Worm (Caenorhabditis elegans) whole organism, L4 larva: ENCODE data around the gene sre-56.
A peak's percentile ranks its signal among the peaks of the same experiment; 100 is the strongest.

ENCODE experiments used
- D1046.2 ChIP-seq: fragments of 200-800 bp; sonication (Bioruptor generic); IDR thresholded peaks from 2 replicates; pipeline ENCODE4 v1.3.6; 2022; ENCODE audit warnings: missing genetic modification characterization, missing compliant biosample characterization
- F37D6.2 ChIP-seq: sonication (generic microtip); optimal IDR thresholded peaks from 2 replicates; lab custom pipeline; 2016; ENCODE audit warnings: mild to moderate bottlenecking, missing genetic modification characterization, missing compliant biosample characterization
- T20F7.1 ChIP-seq: fragments of 200-800 bp; sonication (Bioruptor generic); optimal IDR thresholded peaks from 2 replicates; lab custom pipeline; 2018; ENCODE audit warnings: mild to moderate bottlenecking, missing genetic modification characterization, missing compliant biosample characterization
- Y48G9A.11 ChIP-seq: fragments of 200-800 bp; sonication (Bioruptor generic); IDR thresholded peaks from 2 replicates; pipeline ENCODE4 v1.3.6; 2022; ENCODE audit warnings: missing genetic modification reagents, missing genetic modification characterization, missing compliant biosample characterization
- aha-1 ChIP-seq: fragments of 150-350 bp; peaks from one replicate; lab custom pipeline; 2014; ENCODE audit warnings: missing biosample characterization, missing genetic modification characterization
- aly-2 ChIP-seq: sonication (generic microtip); optimal IDR thresholded peaks from 2 replicates; lab custom pipeline; 2018; ENCODE audit warnings: missing biosample characterization, missing genetic modification characterization
- ceh-20 ChIP-seq: fragments of 200-800 bp; sonication (Bioruptor generic); IDR thresholded peaks from 2 replicates; pipeline ENCODE4 v1.3.6; 2022; ENCODE audit warnings: missing genetic modification reagents, missing genetic modification characterization, missing compliant biosample characterization
- ceh-32 ChIP-seq: sonication (generic microtip); optimal IDR thresholded peaks from 2 replicates; lab custom pipeline; 2016; ENCODE audit warnings: mild to moderate bottlenecking, missing genetic modification characterization, missing compliant biosample characterization; ENCODE audit not compliant: poor library complexity
- ceh-62 ChIP-seq: sonication (generic microtip); optimal IDR thresholded peaks from 2 replicates; lab custom pipeline; 2017; ENCODE audit warnings: missing biosample characterization, missing genetic modification characterization
- ctbp-1 ChIP-seq: fragments of 200-800 bp; sonication (Bioruptor generic); IDR thresholded peaks from 2 replicates; pipeline ENCODE4 v1.3.6; 2022; ENCODE audit warnings: missing genetic modification reagents, missing genetic modification characterization, missing compliant biosample characterization
- daf-8 ChIP-seq: fragments of 200-800 bp; sonication (Bioruptor generic); IDR thresholded peaks from 2 replicates; pipeline ENCODE4 v1.3.6; 2022; ENCODE audit warnings: missing genetic modification characterization, missing compliant biosample characterization
- egl-43 ChIP-seq: fragments of 200-800 bp; sonication (Bioruptor generic); IDR thresholded peaks from 2 replicates; pipeline ENCODE4 v1.3.6; 2022; ENCODE audit warnings: missing genetic modification reagents, missing genetic modification characterization, missing compliant biosample characterization
- hif-1 ChIP-seq, 2 experiments: sonication (generic microtip); optimal IDR thresholded peaks; 2 replicates each; lab custom pipeline; 2016 to 2017; ENCODE audit warnings: missing compliant biosample characterization in 2 of 2, missing genetic modification characterization in 2 of 2, missing genetic modification reagents in 2 of 2, missing genotype in 2 of 2, mild to moderate bottlenecking in 1 of 2
- hlh-11 ChIP-seq: fragments of 200-800 bp; sonication (Bioruptor generic); optimal IDR thresholded peaks from 2 replicates; lab custom pipeline; 2018; ENCODE audit warnings: mild to moderate bottlenecking, missing genetic modification characterization, missing compliant biosample characterization
- jun-1 ChIP-seq: fragments of 150-350 bp; optimal IDR thresholded peaks from 2 replicates; lab custom pipeline; 2014; ENCODE audit warnings: missing biosample characterization, missing genetic modification reagents, missing genetic modification characterization
- lin-1 ChIP-seq: fragments of 200-800 bp; sonication (Bioruptor generic); IDR thresholded peaks from 2 replicates; pipeline ENCODE4 v1.3.6; 2022; ENCODE audit warnings: missing genetic modification reagents, missing genetic modification characterization, missing compliant biosample characterization
- lin-13 ChIP-seq: fragments of 150-350 bp; optimal IDR thresholded peaks from 2 replicates; lab custom pipeline; 2014; ENCODE audit warnings: missing biosample characterization, missing genetic modification reagents, missing genetic modification characterization
- lin-39 ChIP-seq: fragments of 150-350 bp; optimal IDR thresholded peaks from 2 replicates; lab custom pipeline; 2014; ENCODE audit warnings: missing biosample characterization, missing genetic modification reagents, missing genetic modification characterization
- mdl-1 ChIP-seq, 2 experiments: fragments of 150-350 bp in 1 of 2; sonication (generic microtip) in 1 of 2; optimal IDR thresholded peaks; 2 replicates each; lab custom pipeline; 2014 to 2017; ENCODE audit warnings: missing biosample characterization in 2 of 2, missing genetic modification characterization in 2 of 2
- mep-1 ChIP-seq: fragments of 150-350 bp; sonication (generic microtip); optimal IDR thresholded peaks from 3 replicates; lab custom pipeline; 2014; ENCODE audit warnings: missing biosample characterization, missing genetic modification characterization
- nhr-10 ChIP-seq: fragments of 150-350 bp; optimal IDR thresholded peaks from 2 replicates; lab custom pipeline; 2014; ENCODE audit warnings: missing biosample characterization, missing genetic modification characterization
- nhr-11 ChIP-seq: fragments of 150-350 bp; optimal IDR thresholded peaks from 2 replicates; lab custom pipeline; 2014; ENCODE audit warnings: missing biosample characterization, missing genetic modification characterization
- nhr-237 ChIP-seq: sonication (generic microtip); optimal IDR thresholded peaks from 2 replicates; lab custom pipeline; 2017; ENCODE audit warnings: missing biosample characterization, missing genetic modification characterization
- nhr-25 ChIP-seq: sonication (generic microtip); optimal IDR thresholded peaks from 2 replicates; lab custom pipeline; 2017; ENCODE audit warnings: missing genetic modification characterization, mild to moderate bottlenecking, missing compliant biosample characterization, antibody characterized with exemption, moderate library complexity, borderline replicate concordance; ENCODE audit not compliant: insufficient read depth
- nhr-77 ChIP-seq: fragments of 150-350 bp; optimal IDR thresholded peaks from 2 replicates; lab custom pipeline; 2014; ENCODE audit warnings: missing biosample characterization, missing genetic modification characterization
- pha-4 ChIP-seq, 2 experiments: fragments of 150-350 bp in 1 of 2; fragments of 200-800 bp in 1 of 2; sonication (Bioruptor generic) in 1 of 2; IDR thresholded peaks in 1 of 2; optimal IDR thresholded peaks in 1 of 2; 2 replicates each; pipeline versions ENCODE4 v1.3.6 to Lab custom; 2014 to 2022; ENCODE audit warnings: missing genetic modification characterization in 2 of 2, missing genetic modification reagents in 2 of 2, missing biosample characterization in 1 of 2, missing compliant biosample characterization in 1 of 2
- set-16 ChIP-seq: fragments of 200-800 bp; sonication (Bioruptor generic); IDR thresholded peaks from 2 replicates; pipeline ENCODE4 v1.3.6; 2022; ENCODE audit warnings: missing genetic modification reagents, missing genetic modification characterization, missing compliant biosample characterization
- snpc-1.2 ChIP-seq: fragments of 200-800 bp; sonication (Bioruptor generic); IDR thresholded peaks from 2 replicates; pipeline ENCODE4 v1.3.6; 2022; ENCODE audit warnings: missing genetic modification reagents, missing genetic modification characterization, missing compliant biosample characterization
- snpc-4 ChIP-seq: fragments of 150-350 bp; optimal IDR thresholded peaks from 2 replicates; lab custom pipeline; 2014; ENCODE audit warnings: missing biosample characterization, missing genetic modification characterization
- tra-1 ChIP-seq: fragments of 200-800 bp; sonication (Bioruptor generic); IDR thresholded peaks from 2 replicates; pipeline ENCODE4 v1.3.6; 2022; ENCODE audit warnings: missing genetic modification reagents, missing genetic modification characterization, missing compliant biosample characterization
- unc-130 ChIP-seq: sonication (generic microtip); optimal IDR thresholded peaks from 2 replicates; lab custom pipeline; 2016; ENCODE audit warnings: missing genetic modification reagents, missing genetic modification characterization, missing compliant biosample characterization
- unc-62 ChIP-seq, 3 experiments: fragments of 150-350 bp in 1 of 3; sonication (generic microtip); optimal IDR thresholded peaks in 2 of 3; peaks in 1 of 3; 1 replicate in 1 of 3; 2 replicates in 2 of 3; lab custom pipeline; 2014 to 2017; ENCODE audit warnings: missing biosample characterization in 3 of 3, missing genetic modification characterization in 3 of 3, missing genetic modification reagents in 3 of 3, missing genotype in 1 of 3
- vab-7 ChIP-seq: fragments of 200-800 bp; sonication (Bioruptor generic); IDR thresholded peaks from 2 replicates; pipeline ENCODE4 v1.3.6; 2022; ENCODE audit warnings: missing genetic modification reagents, missing genetic modification characterization, missing compliant biosample characterization
- zfp-3 ChIP-seq: fragments of 200-800 bp; sonication (Bioruptor generic); conservative IDR thresholded peaks from 2 replicates; pipeline ENCODE4 v1.3.6; 2022; ENCODE audit warnings: missing genetic modification reagents, missing genetic modification characterization, missing compliant biosample characterization
- ztf-11 ChIP-seq: fragments of 150-350 bp; optimal IDR thresholded peaks from 2 replicates; lab custom pipeline; 2014; ENCODE audit warnings: missing biosample characterization, missing genetic modification characterization

Gene sre-56

DNA sequence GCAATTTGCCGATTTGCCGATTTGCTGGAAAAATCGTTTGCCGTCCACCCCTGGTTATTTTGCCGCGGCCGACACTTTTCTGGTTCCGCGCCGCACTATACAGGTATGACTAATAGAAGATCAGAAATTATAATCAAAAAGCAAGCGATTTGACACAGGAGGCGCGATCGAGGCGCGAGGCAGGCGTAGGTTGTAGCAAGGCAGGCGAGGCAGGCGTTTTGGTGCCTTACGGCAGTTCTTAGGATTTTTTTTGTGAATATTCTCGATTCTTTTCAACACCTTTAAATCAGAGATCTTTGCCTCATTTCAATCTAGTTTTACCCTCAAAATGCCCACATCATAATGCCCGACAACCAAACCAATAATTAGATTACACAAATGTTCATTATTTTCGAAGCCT lies at the start of gene sre-56:
TSS of gene sre-56 (plus strand) at position 301 of the 400 bp plus-strand sequence.
- no peak for TF ChIP-seq lin-1 (GFP tag; lab: Robert Waterston, UW)
- no peak for TF ChIP-seq T20F7.1 (GFP tag; lab: Kevin White, UChicago)
- no peak for TF ChIP-seq nhr-25
- TF ChIP-seq daf-8 (GFP tag; lab: Robert Waterston, UW): no peak
- peak; percentile 51 for TF ChIP-seq aha-1 (tag; lab: Kevin White, UChicago)
- no peak for TF ChIP-seq snpc-4 (tag; lab: Kevin White, UChicago)
- TF ChIP-seq ceh-20: no peak

DNA sequence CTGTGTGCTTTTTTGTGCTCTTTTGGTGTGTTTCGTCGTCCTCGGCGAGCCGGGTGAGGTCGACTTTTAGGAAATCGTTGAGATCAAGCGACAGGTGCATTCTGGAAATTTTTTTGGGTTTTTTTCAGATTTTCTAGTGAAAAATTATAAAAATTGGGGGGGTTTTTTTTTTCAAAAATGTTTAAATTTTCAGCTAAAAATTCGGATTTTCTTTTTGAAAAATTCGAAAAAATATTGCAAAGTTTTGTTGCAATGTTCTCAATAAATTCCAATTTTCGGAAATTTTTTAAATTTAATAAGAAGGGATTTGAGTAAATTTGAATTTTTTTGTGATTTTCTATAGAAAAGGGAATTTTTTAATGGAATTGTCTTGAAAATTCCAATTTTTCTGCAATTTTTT lies 49.3 kb upstream of the sre-56 start, which contains the start of gene Y57A10A.27:
TSS of gene Y57A10A.27 (minus strand) at position 101 of the 400 bp plus-strand sequence.
- TF ChIP-seq F37D6.2: no peak
- no peak for TF ChIP-seq mdl-1 (tag; optimal IDR thresholded peaks at IDR 0.05; lab: Kevin White, UChicago)
- no peak for TF ChIP-seq T20F7.1 (GFP tag; lab: Kevin White, UChicago)
- TF ChIP-seq lin-13: no peak
- no peak for TF ChIP-seq hlh-11
- no peak for TF ChIP-seq ceh-62 (tag; lab: Kevin White, UChicago)
- TF ChIP-seq egl-43 (GFP tag; lab: Robert Waterston, UW): no peak
- TF ChIP-seq nhr-25: no peak
- no peak for TF ChIP-seq mep-1 (tag; lab: Kevin White, UChicago)
- no peak for TF ChIP-seq nhr-237 (tag; lab: Kevin White, UChicago)
- TF ChIP-seq ceh-20: no peak
- no peak for TF ChIP-seq nhr-77 (tag; lab: Kevin White, UChicago)
- no peak for TF ChIP-seq vab-7
- TF ChIP-seq unc-130: no peak
- TF ChIP-seq pha-4 (GFP tag; IDR thresholded peaks at IDR 0.05; lab: Robert Waterston, UW): no peak
- TF ChIP-seq pha-4 (tag; optimal IDR thresholded peaks at IDR 0.05; lab: Kevin White, UChicago): no peak

DNA sequence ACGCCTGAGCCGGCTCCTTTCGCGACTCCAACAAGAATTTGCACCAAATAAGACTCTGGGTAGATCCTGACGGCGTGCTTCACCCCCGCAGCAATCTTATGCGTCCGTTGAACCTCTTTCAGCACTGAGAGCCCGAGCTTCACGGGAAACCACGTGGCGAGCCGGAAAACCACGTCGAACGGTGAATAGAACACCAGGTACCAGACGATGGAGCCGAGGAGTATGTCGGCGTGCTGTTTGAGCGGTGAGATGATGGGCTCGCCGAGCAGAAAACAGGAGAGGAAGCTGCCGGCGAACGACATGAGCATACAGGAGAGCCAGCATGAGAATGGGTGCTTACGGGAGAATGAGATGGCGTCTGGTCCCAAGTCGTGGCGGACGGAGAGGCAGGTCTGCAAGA lies 45.7 kb upstream of the sre-56 start:
- TF ChIP-seq lin-39 (tag; lab: Kevin White, UChicago) (no peak), nhr-11 (tag; lab: Kevin White, UChicago) (no peak), unc-62 (GFP tag; optimal IDR thresholded peaks at IDR 0.05 in 1 of 2; lab: Kevin White, UChicago) (no peak), unc-62 (tag; optimal IDR thresholded peaks at IDR 0.05; lab: Kevin White, UChicago) (no peak), D1046.2 (GFP tag; lab: Robert Waterston, UW) (0 out of 2 replicates have a peak, but pooled peaks have one; percentile 22), set-16 (peak; percentile 77), aly-2 (tag; lab: Kevin White, UChicago) (no peak)

DNA sequence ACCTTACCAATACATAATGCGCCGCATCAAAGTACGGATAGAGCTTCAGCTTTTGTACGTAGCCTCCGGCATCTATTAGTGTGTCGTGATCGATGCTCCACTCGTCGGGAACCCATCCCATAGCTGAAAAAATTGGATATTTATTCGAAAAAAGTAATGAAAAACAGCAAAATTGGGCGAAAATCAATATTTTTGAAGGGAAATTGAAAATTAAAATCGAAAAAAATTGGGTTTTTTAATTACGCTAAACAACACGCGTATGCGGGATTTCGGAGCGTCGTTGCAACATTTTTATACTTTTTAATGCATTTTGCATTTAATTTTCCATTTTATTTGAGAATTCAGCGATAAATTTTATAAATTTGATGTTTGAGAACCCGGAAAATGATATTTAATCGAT lies 45.0 kb upstream of the sre-56 start, which contains the start of the genes tric-1B.2 and Y57A10A.29:
TSS of gene tric-1B.2 (minus strand) at position 129 of the 400 bp plus-strand sequence.
TSS of gene Y57A10A.29 (plus strand) at position 303 of the 400 bp plus-strand sequence.
- TF ChIP-seq Y48G9A.11 (GFP tag; lab: Robert Waterston, UW) (peak; percentile 77), ceh-32 (tag; lab: Kevin White, UChicago) (no peak), zfp-3 (GFP tag; lab: Robert Waterston, UW) (no peak), T20F7.1 (GFP tag; lab: Kevin White, UChicago) (peak; percentile 93), hif-1 (tag; optimal IDR thresholded peaks at IDR 0.05; lab: Kevin White, UChicago) (no peak)
- TF ChIP-seq, all 104 proteins: peak for 2

DNA sequence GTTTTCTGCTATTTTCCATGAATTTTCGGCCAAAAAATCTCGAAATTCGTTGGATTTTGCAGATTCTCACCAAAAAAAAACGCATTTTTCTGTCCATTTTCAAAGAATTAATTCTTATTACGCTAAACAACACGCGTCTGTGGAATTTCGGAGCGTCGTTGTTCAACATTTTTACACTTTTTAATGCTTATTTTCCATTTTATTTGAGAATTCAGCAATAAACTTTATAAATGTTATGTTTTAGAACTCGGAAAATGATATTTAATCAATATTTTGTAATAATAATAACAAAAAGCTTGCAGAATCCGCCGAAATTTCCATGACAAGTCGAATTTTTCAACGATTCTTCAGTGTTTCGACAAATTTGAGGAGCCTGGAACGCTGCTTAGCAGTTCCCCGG lies 43.9 kb upstream of the sre-56 start, which contains the start of gene ife-5:
TSS of gene ife-5 (plus strand) at position 301 of the 400 bp plus-strand sequence.
- TF ChIP-seq Y48G9A.11 (GFP tag; lab: Robert Waterston, UW): peak; percentile 38; the same call in 1 of the 2 replicates
- peak; percentile 10 for TF ChIP-seq T20F7.1 (GFP tag; lab: Kevin White, UChicago)
- no peak for TF ChIP-seq unc-62 (GFP tag; optimal IDR thresholded peaks at IDR 0.05 in 1 of 2; lab: Kevin White, UChicago)
- TF ChIP-seq unc-62 (tag; optimal IDR thresholded peaks at IDR 0.05; lab: Kevin White, UChicago): no peak
- no peak for TF ChIP-seq ztf-11 (tag; lab: Kevin White, UChicago)
- no peak for TF ChIP-seq nhr-10 (tag; lab: Kevin White, UChicago)
- no peak for TF ChIP-seq snpc-1.2 (GFP tag; lab: Robert Waterston, UW)
- no peak for TF ChIP-seq tra-1 (GFP tag; lab: Robert Waterston, UW)
- TF ChIP-seq mep-1 (tag; lab: Kevin White, UChicago): no peak
- TF ChIP-seq jun-1 (tag; lab: Kevin White, UChicago): no peak
- TF ChIP-seq ctbp-1 (GFP tag; lab: Robert Waterston, UW): no peak
- TF ChIP-seq, all 104 proteins: peak for 2
